Fruit fly (Drosophila melanogaster): Measurements from ENCODE around the gene Hmx.

The Hmx gene

dm6 chr3R:17557487-17557886, 1.2 kb upstream of the Hmx start (continued):
- TF ChIP-seq tll (GFP tag; optimal IDR thresholded peaks at IDR 0.05) (peak in 1 of 2 experiments; percentile 11), so (GFP tag; IDR thresholded peaks at IDR 0.05) (no peak), Trl (optimal IDR thresholded peaks at IDR 0.05) (peak; percentile 85 to 86), Trl (GFP tag; optimal IDR thresholded peaks at IDR 0.05) (no peak)

- TF ChIP-seq Abd-B (GFP tag; optimal IDR thresholded peaks at IDR 0.05) (peak; percentile 4), CG31365 (tag; optimal IDR thresholded peaks at IDR 0.05) (no peak), Sox102F (GFP tag; optimal IDR thresholded peaks at IDR 0.05) (peak; percentile 41), Mrtf (GFP tag; IDR thresholded peaks at IDR 0.05) (no peak), bsh (GFP tag; optimal IDR thresholded peaks at IDR 0.05) (peak in 1 of 2 experiments; percentile 27), dmrt11E (tag; optimal IDR thresholded peaks at IDR 0.05) (peak; percentile 35), D (optimal IDR thresholded peaks at IDR 0.05) (no peak), D (GFP tag; optimal IDR thresholded peaks at IDR 0.05) (no peak), CG7357 (GFP tag; IDR thresholded peaks at IDR 0.05) (no peak)
Observed at dm6 chr3R:17561175-17561574, 2.4 kb downstream of the Hmx start.

dm6 chr3R:17564837-17565236, 6.1 kb downstream of the Hmx start:
- TF ChIP-seq prd (optimal IDR thresholded peaks at IDR 0.05) (no peak), prd (GFP tag; IDR thresholded peaks at IDR 0.05) (peak; percentile 49; the same call in 1 of the 3 replicates), CG4707 (GFP tag; optimal IDR thresholded peaks at IDR 0.05) (no peak), CG4424 (GFP tag; optimal IDR thresholded peaks at IDR 0.05) (peak; percentile 13), lola (GFP tag; optimal IDR thresholded peaks at IDR 0.05) (peak in 1 of 3 experiments; percentile 29), sens (GFP tag) (peak; percentile 76), dmrt11E (tag; optimal IDR thresholded peaks at IDR 0.05) (peak; percentile 44), PHDP (tag; optimal IDR thresholded peaks at IDR 0.05) (no peak), Xrp1 (GFP tag; IDR thresholded peaks at IDR 0.05) (peak; percentile 49; the same call in 1 of the 2 replicates), CG18262 (tag; optimal IDR thresholded peaks at IDR 0.05) (peak; percentile 51), CG2678 (tag; optimal IDR thresholded peaks at IDR 0.05) (no peak), E2f1 (GFP tag; IDR thresholded peaks at IDR 0.05) (0 out of 2 replicates have a peak, but pooled peaks have one; percentile 9), Ets97D (GFP tag; optimal IDR thresholded peaks at IDR 0.05) (no peak), CG10979 (tag; optimal IDR thresholded peaks at IDR 0.05) (peak; percentile 42), CG2712 (tag; optimal IDR thresholded peaks at IDR 0.05) (peak; percentile 52), CG7271 (tag; optimal IDR thresholded peaks at IDR 0.05) (no peak), phol (tag; optimal IDR thresholded peaks at IDR 0.05) (peak; percentile 14), gsb-n (tag; optimal IDR thresholded peaks at IDR 0.05) (peak; percentile 8), CG17829 (tag; optimal IDR thresholded peaks at IDR 0.05) (peak; percentile 26), fu2 (GFP tag; optimal IDR thresholded peaks at IDR 0.05) (no peak), CG6689 (GFP tag; IDR thresholded peaks at IDR 0.05) (0 out of 2 replicates have a peak, but pooled peaks have one; percentile 8)

- TF ChIP-seq Fer2 (tag; optimal IDR thresholded peaks at IDR 0.05), result no peak
- peak; percentile 94 for TF ChIP-seq Nf-YC (tag; optimal IDR thresholded peaks at IDR 0.05)
- no peak for TF ChIP-seq crp (GFP tag; optimal IDR thresholded peaks at IDR 0.05)
- TF ChIP-seq cg (GFP tag; optimal IDR thresholded peaks at IDR 0.05), result peak; percentile 66
- peak; percentile 81 for TF ChIP-seq abd-A (tag; optimal IDR thresholded peaks at IDR 0.05)
- TF ChIP-seq CG1832 (GFP tag; optimal IDR thresholded peaks at IDR 0.05), result peak; percentile 34
- peak; percentile 65 for TF ChIP-seq CG4360 (GFP tag; IDR thresholded peaks at IDR 0.05)
- TF ChIP-seq seq (GFP tag; IDR thresholded peaks at IDR 0.05), result peak; percentile 86
- TF ChIP-seq yki (optimal IDR thresholded peaks at IDR 0.05), result peak; percentile 65
- peak; percentile 58 for TF ChIP-seq ewg (GFP tag; optimal IDR thresholded peaks at IDR 0.05)
- no peak for TF ChIP-seq MTF-1 (GFP tag; optimal IDR thresholded peaks at IDR 0.05; ENCODE audit: borderline replicate concordance)
- peak; percentile 49 for TF ChIP-seq pros (GFP tag; optimal IDR thresholded peaks at IDR 0.05)
- peak; percentile 79 to 88 for TF ChIP-seq Trl (optimal IDR thresholded peaks at IDR 0.05)
- TF ChIP-seq Trl (GFP tag; optimal IDR thresholded peaks at IDR 0.05), result no peak
Observed at dm6 chr3R:17566619-17567489, 8.1 kb downstream of the Hmx start.
